Worm (Caenorhabditis elegans): ENCODE data around the gene tag-131.

DNA sequence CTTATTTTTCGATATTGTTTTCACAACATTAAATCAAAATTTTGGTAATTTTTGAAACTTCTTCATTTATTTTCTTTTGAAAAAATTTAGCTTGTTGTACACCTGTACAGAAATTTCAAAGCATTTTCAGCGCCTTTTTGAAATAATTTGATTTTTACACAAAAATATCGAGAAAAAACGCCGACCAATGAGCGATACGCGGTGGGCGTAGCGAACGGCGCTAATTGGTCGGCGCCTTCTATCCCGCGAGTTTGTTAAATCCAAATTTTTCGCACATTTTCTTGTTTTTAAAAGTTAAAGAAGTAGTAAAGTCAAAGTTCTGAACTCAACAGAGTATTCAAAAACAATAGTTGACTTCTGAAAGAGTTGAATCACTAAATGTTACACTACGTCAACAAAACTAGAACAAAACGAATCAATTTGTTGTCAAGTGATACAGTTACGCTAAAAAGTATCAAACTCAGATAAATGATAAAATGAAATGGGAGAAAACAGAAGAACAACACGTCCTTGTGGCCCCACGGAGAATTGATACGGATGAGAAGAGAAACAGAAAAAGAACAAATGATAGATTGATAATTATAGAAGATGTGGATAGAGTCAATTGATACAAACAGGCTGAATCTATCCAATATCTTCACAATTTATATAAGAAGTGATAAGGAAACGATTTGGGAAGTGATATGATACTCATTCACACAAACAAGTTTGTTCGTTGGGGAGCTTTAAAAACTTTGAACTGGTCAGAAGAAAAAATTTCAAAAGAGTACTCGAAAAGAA, 10.9 kb downstream of the tag-131 start:
- TF ChIP-seq lsy-12 (tag; optimal IDR thresholded peaks at IDR 0.05) = no peak
- no peak for TF ChIP-seq lin-39 (tag; optimal IDR thresholded peaks at IDR 0.05)
- no peak for TF ChIP-seq zag-1 (tag; optimal IDR thresholded peaks at IDR 0.05)

Data from whole organism, L3 larva.